Fruit fly (Drosophila melanogaster) whole organism, pupa: Measurements from ENCODE around the gene CG3308.

ENCODE experiments used
- CG10348 ChIP-seq: fragments of 200-800 bp; sonication (Bioruptor generic); IDR thresholded peaks from 2 replicates; pipeline ENCODE4 v1.3.6; 2022; ENCODE audit warnings: missing biosample characterization, missing genetic modification characterization
- CG12605 ChIP-seq: fragments of 200-800 bp; sonication (Bioruptor generic); IDR thresholded peaks from 2 replicates; pipeline ENCODE4 v1.3.6; 2022; ENCODE audit warnings: missing biosample characterization, missing genetic modification characterization
- CG13204 ChIP-seq: fragments of 200-800 bp; sonication (Bioruptor generic); optimal IDR thresholded peaks from 2 replicates; lab custom pipeline; 2018; ENCODE audit warnings: missing biosample characterization, mild to moderate bottlenecking, missing genetic modification characterization, moderate library complexity
- CG14655 ChIP-seq: fragments of 200-800 bp; sonication (Bioruptor generic); optimal IDR thresholded peaks from 3 replicates; lab custom pipeline; 2017; ENCODE audit warnings: mild to moderate bottlenecking, missing biosample characterization, missing genetic modification reagents, missing genetic modification characterization
- CG15710 ChIP-seq: fragments of 200-800 bp; sonication (Bioruptor generic); optimal IDR thresholded peaks from 2 replicates; lab custom pipeline; 2018; ENCODE audit warnings: missing biosample characterization, mild to moderate bottlenecking, missing genetic modification characterization, moderate library complexity
- CG17806 ChIP-seq: fragments of 200-800 bp; sonication (Bioruptor generic); optimal IDR thresholded peaks from 2 replicates; lab custom pipeline; 2018; ENCODE audit warnings: missing biosample characterization, mild to moderate bottlenecking, missing genetic modification characterization, moderate library complexity
- CG32121 ChIP-seq: fragments of 200-800 bp; sonication (Bioruptor generic); IDR thresholded peaks from 2 replicates; pipeline ENCODE4 v1.3.6; 2022; ENCODE audit warnings: missing biosample characterization, missing genetic modification characterization
- CG34367 ChIP-seq: fragments of 200-800 bp; sonication (Bioruptor generic); optimal IDR thresholded peaks from 2 replicates; lab custom pipeline; 2018; ENCODE audit warnings: missing biosample characterization, mild to moderate bottlenecking, missing genetic modification characterization
- CG4496 ChIP-seq: fragments of 200-800 bp; sonication (Bioruptor generic); IDR thresholded peaks from 3 replicates; pipeline ENCODE4 v1.3.6; 2022; ENCODE audit warnings: missing biosample characterization, missing genetic modification characterization
- CG8301 ChIP-seq: fragments of 200-800 bp; sonication (Bioruptor generic); optimal IDR thresholded peaks from 2 replicates; lab custom pipeline; 2018; ENCODE audit warnings: missing biosample characterization, mild to moderate bottlenecking, missing genetic modification characterization
- CG9948 ChIP-seq: fragments of 200-800 bp; sonication (Bioruptor generic); optimal IDR thresholded peaks from 2 replicates; lab custom pipeline; 2018; ENCODE audit warnings: missing biosample characterization, mild to moderate bottlenecking, missing genetic modification characterization, moderate library complexity
- D1 ChIP-seq: fragments of 200-800 bp; sonication (Bioruptor generic); optimal IDR thresholded peaks from 2 replicates; lab custom pipeline; 2018; ENCODE audit warnings: missing biosample characterization, mild to moderate bottlenecking, missing genetic modification characterization, moderate library complexity
- EcR ChIP-seq: fragments of 200-800 bp; sonication (Bioruptor generic); optimal IDR thresholded peaks from 3 replicates; lab custom pipeline; 2019; ENCODE audit warnings: missing biosample characterization, missing genetic modification characterization, mild to moderate bottlenecking, moderate library complexity, missing genetic modification reagents
- Ets98B ChIP-seq: fragments of 200-800 bp; sonication (Bioruptor generic); IDR thresholded peaks from 2 replicates; pipeline ENCODE4 v1.3.6; 2022; ENCODE audit warnings: missing biosample characterization, missing genetic modification characterization
- Pif1A ChIP-seq: fragments of 200-800 bp; sonication (Bioruptor generic); optimal IDR thresholded peaks from 3 replicates; lab custom pipeline; 2016; ENCODE audit warnings: missing biosample characterization, missing genetic modification characterization
- Pif1B ChIP-seq: fragments of 200-800 bp; sonication (Bioruptor generic); optimal IDR thresholded peaks from 3 replicates; lab custom pipeline; 2016; ENCODE audit warnings: missing biosample characterization, missing genetic modification characterization
- Snoo ChIP-seq: fragments of 200-800 bp; sonication (Bioruptor generic); optimal IDR thresholded peaks from 3 replicates; lab custom pipeline; 2017; ENCODE audit warnings: missing biosample characterization, mild to moderate bottlenecking, missing genetic modification characterization, inconsistent platforms
- fd96Ca ChIP-seq: fragments of 200-800 bp; sonication (Bioruptor generic); IDR thresholded peaks from 3 replicates; pipeline ENCODE4 v1.3.6; 2022; ENCODE audit warnings: missing biosample characterization, missing genetic modification characterization
- gl ChIP-seq: fragments of 200-800 bp; sonication (Bioruptor generic); optimal IDR thresholded peaks from 2 replicates; lab custom pipeline; 2018; ENCODE audit warnings: missing biosample characterization, mild to moderate bottlenecking, missing genetic modification characterization
- rn ChIP-seq: fragments of 200-800 bp; sonication (Bioruptor generic); IDR thresholded peaks from 2 replicates; pipeline ENCODE4 v1.3.6; 2022; ENCODE audit warnings: missing biosample characterization, missing genetic modification characterization

Gene CG3308

DNA sequence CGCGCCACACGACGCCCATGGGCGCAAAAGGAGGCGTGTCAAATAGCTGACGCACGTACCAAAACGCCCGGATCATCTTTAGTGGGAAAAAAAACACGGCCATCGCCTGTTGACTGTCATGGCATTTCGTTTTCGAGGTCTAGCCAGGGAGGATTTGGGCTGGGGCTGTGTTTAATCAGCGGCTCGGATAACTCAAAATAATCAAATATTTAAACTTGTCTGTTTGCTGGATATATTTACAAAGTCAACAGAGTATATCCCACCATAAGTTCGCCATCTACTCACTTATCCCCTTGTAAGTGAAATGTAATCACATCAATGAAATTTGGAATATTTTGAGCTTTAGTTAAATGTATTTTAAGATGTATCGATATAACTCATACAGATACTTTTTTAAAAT lies 12.8 kb downstream of the CG3308 start:
- TF ChIP-seq CG14655 (GFP tag; lab: Kevin White, UChicago) (no peak), CG9948 (tag; lab: Kevin White, UChicago) (no peak), D1 (tag; lab: Kevin White, UChicago) (no peak), fd96Ca (no peak), rn (GFP tag; lab: Robert Waterston, UW) (no peak), CG13204 (no peak), CG15710 (tag; lab: Kevin White, UChicago) (no peak), CG17806 (tag; lab: Kevin White, UChicago) (no peak), gl (tag; lab: Kevin White, UChicago) (no peak), CG8301 (tag; lab: Kevin White, UChicago) (no peak), CG4496 (GFP tag; lab: Robert Waterston, UW) (no peak), CG32121 (GFP tag; lab: Robert Waterston, UW) (no peak), Pif1A (GFP tag; lab: Kevin White, UChicago) (no peak), CG34367 (tag; lab: Kevin White, UChicago) (no peak)

DNA sequence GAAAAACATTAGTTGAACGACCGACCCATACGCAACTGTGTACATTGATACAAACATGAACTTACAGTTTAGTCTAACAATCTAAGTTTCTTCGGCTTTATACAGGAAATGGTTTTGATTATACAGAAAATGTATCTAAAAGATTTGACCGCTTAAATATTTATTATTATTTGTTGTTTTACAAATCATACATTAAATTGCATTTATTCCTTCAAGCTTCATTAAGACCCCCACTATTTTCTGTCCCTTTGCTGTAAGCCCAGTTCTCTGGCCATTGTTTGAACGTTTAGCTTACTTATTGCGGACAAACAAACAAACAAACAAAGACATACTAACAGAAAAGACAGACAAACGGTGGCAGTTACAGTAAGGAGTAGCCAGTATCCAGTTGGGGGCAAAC lies 19.3 kb downstream of the CG3308 start:
- TF ChIP-seq fd96Ca (no peak), CG32121 (GFP tag; lab: Robert Waterston, UW) (peak; percentile 57), Ets98B (GFP tag; lab: Robert Waterston, UW) (peak; percentile 14; the same call in 1 of the 2 replicates), CG8301 (tag; lab: Kevin White, UChicago) (peak; percentile 19), gl (tag; lab: Kevin White, UChicago) (no peak), CG14655 (GFP tag; lab: Kevin White, UChicago) (peak; percentile 42)
- TF ChIP-seq, all 21 proteins: peak for 4

DNA sequence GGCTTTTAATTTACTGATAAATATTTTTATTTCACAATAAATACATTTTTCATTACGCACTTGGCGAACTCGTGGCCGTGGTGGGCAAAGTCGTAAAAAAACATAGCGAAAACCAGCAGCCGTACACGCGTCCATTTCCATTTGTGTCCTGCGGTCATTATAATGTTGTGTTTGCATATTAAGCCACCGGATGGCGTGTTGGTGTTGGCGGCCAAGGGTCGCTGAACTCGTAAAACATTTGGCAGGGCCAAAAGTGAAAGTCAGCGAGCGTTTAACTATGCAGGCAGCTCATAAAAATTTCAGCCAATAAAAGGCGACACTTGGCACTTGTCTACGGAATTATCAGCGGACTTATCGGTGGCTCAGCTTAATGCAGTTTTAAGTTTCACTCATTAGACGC lies 21.1 kb downstream of the CG3308 start:
- TF ChIP-seq CG15710 (tag; lab: Kevin White, UChicago): no peak
- TF ChIP-seq Snoo (tag; lab: Kevin White, UChicago): no peak
- TF ChIP-seq EcR (GFP tag; lab: Kevin White, UChicago): peak; percentile 18

DNA sequence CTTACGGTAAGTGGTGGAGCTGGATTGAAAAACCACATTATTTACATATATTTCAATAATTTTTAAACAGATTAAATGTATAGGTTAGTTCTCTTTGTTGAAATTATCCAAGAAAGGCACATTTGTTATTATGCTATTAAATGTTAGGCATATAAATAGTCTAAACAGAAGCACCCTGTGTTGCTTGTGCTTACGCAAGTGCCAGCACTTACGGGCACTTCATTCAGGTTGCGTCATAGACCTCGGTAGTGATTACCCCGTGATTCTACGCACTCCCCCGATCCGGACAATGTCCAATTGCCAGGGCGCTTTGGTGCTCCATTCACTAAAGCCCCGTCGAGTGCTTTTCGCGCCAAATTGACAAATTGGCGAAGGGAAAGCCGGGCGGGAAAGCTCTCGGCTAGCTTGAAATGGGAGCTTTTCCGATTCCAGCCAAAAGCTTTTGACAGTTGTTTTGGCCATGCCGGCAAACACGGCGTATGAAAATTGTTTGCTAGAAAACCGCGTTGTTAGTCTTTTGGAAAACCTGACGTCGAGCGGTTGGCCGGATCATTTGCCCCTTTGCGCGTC lies 27.0 kb downstream of the CG3308 start, which contains the start of gene ETHR:
Gene ETHR, plus strand, starts transcription at position 520 of the 570 bp plus-strand sequence.
- TF ChIP-seq gl (tag; lab: Kevin White, UChicago) (no peak), CG4496 (GFP tag; lab: Robert Waterston, UW) (peak; percentile 66; the same call in 1 of the 3 replicates), CG12605 (GFP tag; lab: Robert Waterston, UW) (no peak), Pif1A (GFP tag; lab: Kevin White, UChicago) (peak; percentile 3), CG32121 (GFP tag; lab: Robert Waterston, UW) (peak; percentile 54), fd96Ca (peak; percentile 23; the same call in 1 of the 3 replicates), CG14655 (GFP tag; lab: Kevin White, UChicago) (no peak)

DNA sequence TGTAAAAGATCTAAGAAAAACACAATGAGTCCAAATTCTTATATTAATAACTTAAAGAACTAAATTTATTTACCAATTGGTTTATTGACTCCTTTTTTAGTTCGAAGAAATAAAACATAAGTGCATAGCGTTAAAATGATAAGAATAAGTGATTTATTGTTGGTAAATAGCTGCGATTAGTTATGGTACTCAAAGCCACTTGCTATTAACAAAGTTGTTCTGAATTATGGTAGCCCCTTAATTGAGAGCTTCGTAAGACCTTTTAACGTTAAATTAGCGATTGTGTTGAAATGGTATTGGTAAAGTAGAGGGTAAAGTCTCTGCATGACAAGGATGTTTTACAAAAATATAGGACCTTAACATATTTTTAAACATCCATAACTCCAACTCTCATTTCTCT lies 27.8 kb downstream of the CG3308 start:
- no peak for TF ChIP-seq CG8301 (tag; lab: Kevin White, UChicago)
- TF ChIP-seq, all 21 proteins: peak for 0

DNA sequence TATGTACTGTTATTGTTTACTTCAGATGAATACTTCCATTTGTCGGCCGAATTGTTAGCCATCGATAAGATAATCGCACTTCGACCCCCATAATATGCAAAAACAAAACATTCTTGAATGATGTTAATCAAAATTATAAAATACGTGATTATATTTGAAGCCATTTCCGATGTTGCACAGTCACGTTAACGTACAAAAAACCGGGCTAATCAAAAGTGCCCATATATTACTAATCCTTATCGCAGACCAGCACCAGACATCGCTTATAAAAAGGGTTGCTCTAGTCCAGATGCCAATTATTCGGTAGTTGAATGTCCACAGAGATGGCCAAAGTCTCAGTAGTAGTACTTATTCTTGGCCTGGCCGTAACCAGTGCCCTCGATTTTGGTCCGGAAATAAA lies 31.3 kb downstream of the CG3308 start, which contains the start of gene CG5892:
Gene CG5892, plus strand, starts transcription at position 301 of the 400 bp plus-strand sequence.
- TF ChIP-seq CG34367 (tag; lab: Kevin White, UChicago) (no peak), CG4496 (GFP tag; lab: Robert Waterston, UW) (no peak), CG10348 (GFP tag; lab: Robert Waterston, UW) (no peak), CG13204 (no peak)

DNA sequence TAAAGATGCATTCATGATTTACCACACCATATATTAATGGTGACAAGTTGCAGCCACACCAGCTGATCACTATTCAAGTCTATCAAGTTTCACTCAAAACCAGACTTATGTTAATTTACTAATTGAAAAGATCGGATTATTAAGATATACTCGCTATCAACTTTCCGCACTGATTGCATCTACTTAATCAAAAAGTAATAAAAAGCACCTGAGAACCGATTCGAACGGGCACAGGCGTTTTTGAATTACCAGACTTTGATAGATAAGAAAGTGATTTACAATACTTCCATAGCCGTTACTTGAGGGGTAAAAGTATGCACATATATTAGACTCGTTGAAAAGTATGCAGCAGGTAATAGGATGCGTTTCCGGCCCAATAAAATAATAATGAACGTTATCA lies 32.3 kb downstream of the CG3308 start:
- no peak for TF ChIP-seq CG10348 (GFP tag; lab: Robert Waterston, UW)
- no peak for TF ChIP-seq Pif1B

DNA sequence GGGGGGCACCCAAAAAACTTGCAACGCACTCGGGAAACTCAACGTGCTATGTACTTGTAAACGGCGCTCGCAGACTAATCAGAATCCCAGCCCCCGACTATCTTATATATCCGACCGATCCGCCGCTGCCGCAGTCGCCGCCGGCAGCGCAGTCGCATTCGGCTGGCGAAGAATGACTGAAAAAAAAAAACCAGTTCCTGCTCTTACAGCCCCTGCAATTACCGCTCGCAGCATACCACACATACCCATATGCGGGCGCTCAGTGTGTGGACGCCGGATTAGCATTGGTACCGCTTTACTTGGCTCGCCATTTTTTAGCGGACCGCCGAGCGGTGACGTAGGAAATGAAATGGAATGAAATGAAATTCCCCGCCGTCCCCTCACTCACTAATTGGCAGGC lies 36.5 kb downstream of the CG3308 start, which contains the start of gene e:
Gene e, minus strand, starts transcription at position 79 of the 400 bp plus-strand sequence.
- TF ChIP-seq CG4496 (GFP tag; lab: Robert Waterston, UW) (peak; percentile 39; the same call in 1 of the 3 replicates), CG13204 (peak; percentile 79), CG8301 (tag; lab: Kevin White, UChicago) (no peak)
